Worm (Caenorhabditis elegans) whole organism, young adult: ENCODE measurements around the gene evl-18.

Experiments
- F37B4.10 ChIP-seq: fragments of 200-800 bp; sonication (Bioruptor generic); IDR thresholded peaks from 2 replicates; pipeline ENCODE4 v1.3.6; 2022; ENCODE audit warnings: missing genetic modification characterization, missing compliant biosample characterization
- dpl-1 ChIP-seq: fragments of 150-350 bp; optimal IDR thresholded peaks from 2 replicates; lab custom pipeline; 2014; ENCODE audit warnings: missing biosample characterization, missing genetic modification reagents, missing genetic modification characterization
- hrde-1 ChIP-seq: sonication (generic microtip); optimal IDR thresholded peaks from 2 replicates; lab custom pipeline; 2016; ENCODE audit warnings: missing genetic modification characterization, mild to moderate bottlenecking, missing compliant biosample characterization, moderate library complexity, missing genotype, missing genetic modification reagents, borderline replicate concordance
- snpc-1.1 ChIP-seq: sonication (generic microtip); optimal IDR thresholded peaks from 2 replicates; lab custom pipeline; 2017; ENCODE audit warnings: missing genetic modification characterization, mild to moderate bottlenecking, missing compliant biosample characterization, antibody characterized with exemption, moderate library complexity, missing genotype, missing genetic modification reagents; ENCODE audit not compliant: insufficient read depth
- snpc-1.3 ChIP-seq: sonication (generic microtip); optimal IDR thresholded peaks from 2 replicates; lab custom pipeline; 2017; ENCODE audit warnings: missing genetic modification characterization, mild to moderate bottlenecking, missing compliant biosample characterization, antibody characterized with exemption, moderate library complexity, missing genotype, missing genetic modification reagents; ENCODE audit not compliant: insufficient read depth
- tbp1 ChIP-seq: fragments of 200-800 bp; sonication (Bioruptor generic); optimal IDR thresholded peaks from 2 replicates; lab custom pipeline; 2018; ENCODE audit warnings: mild to moderate bottlenecking, missing genetic modification characterization, missing compliant biosample characterization

DNA sequence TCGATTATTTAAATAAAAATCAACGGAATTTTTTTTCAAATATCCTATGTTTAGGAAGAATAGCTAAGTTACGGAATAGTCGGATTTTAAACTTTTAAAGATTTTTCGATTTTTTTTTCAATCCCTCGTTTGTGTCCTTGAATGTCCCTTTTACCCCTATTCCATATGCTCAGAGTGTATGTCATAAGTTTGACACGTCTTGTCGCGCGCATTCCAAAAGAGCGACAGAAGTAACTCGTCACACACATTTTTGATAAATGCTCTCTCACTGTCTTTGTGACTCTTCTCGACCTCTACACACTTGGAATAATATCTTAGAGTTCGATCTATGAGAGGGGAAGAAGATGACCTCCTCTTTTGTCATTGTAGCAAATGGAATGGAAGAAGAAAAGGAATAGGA lies 49.1 kb upstream of the evl-18 start:
- TF ChIP-seq F37B4.10 (GFP tag; lab: Robert Waterston, UW) (no peak), tbp1 (GFP tag; lab: Kevin White, UChicago) (no peak), snpc-1.1 (tag; lab: Kevin White, UChicago) (no peak), hrde-1 (tag; lab: Kevin White, UChicago) (no peak), snpc-1.3 (tag; lab: Kevin White, UChicago) (no peak), dpl-1 (GFP tag; lab: Kevin White, UChicago) (no peak)
